Worm (Caenorhabditis elegans): ENCODE results near the gene msp-50.

The msp-50 gene

DNA sequence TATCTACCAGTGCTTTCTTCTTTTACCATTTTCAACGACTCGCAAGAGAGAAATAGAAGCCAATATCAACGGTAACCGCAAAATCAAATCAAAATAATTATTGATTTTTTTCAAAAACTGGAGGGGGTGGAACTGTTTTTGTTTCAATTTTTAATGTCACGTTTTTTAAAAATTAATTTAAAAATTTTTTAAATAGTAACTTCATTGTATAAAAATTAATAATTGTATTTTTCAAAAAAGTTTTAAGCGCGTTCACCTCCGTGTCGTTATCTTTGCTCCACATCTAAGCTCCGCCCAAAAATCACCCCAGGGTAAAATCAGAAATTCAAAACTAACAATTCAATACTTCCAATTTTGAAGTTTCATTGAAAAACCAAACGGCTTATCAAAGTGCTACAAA is 38.5 kb upstream of the msp-50 start, which contains the start of gene C27D6.11:
TSS of gene C27D6.11 (minus strand) at position 101 of the 400 bp plus-strand sequence.
- TF ChIP-seq nhr-77 (tag; optimal IDR thresholded peaks at IDR 0.05), result no peak

- no peak for TF ChIP-seq nhr-6 (tag; optimal IDR thresholded peaks at IDR 0.05)
- no peak for TF ChIP-seq C34F6.9 (tag; optimal IDR thresholded peaks at IDR 0.05)
- no peak for TF ChIP-seq R02D3.7 (tag; optimal IDR thresholded peaks at IDR 0.05)
- TF ChIP-seq ztf-11 (tag; optimal IDR thresholded peaks at IDR 0.05), result no peak
- TF ChIP-seq aly-2 (tag; optimal IDR thresholded peaks at IDR 0.05), result no peak
- no peak for TF ChIP-seq egl-27 (tag; optimal IDR thresholded peaks at IDR 0.05)
- TF ChIP-seq zag-1 (tag; optimal IDR thresholded peaks at IDR 0.05), result no peak
- TF ChIP-seq nhr-21 (tag; optimal IDR thresholded peaks at IDR 0.05), result no peak
- no peak for TF ChIP-seq nhr-237 (tag; optimal IDR thresholded peaks at IDR 0.05)
- no peak for TF ChIP-seq mdl-1 (tag; optimal IDR thresholded peaks at IDR 0.05)
- TF ChIP-seq fos-1 (tag; optimal IDR thresholded peaks at IDR 0.05), result no peak
Measured at ce11 chrII:5163283-5163682, 36.3 kb upstream of the msp-50 start, which contains the start of gene srb-5. Gene srb-5, minus strand, starts transcription at chrII:5163383.

ce11 chrII:5166738-5167137 is 32.9 kb upstream of the msp-50 start, which contains the start of gene srb-3:
Gene srb-3, minus strand, starts transcription at chrII:5166838.
- TF ChIP-seq elt-1 (tag; optimal IDR thresholded peaks at IDR 0.05) (no peak), crh-2 (tag; optimal IDR thresholded peaks at IDR 0.05) (no peak), ceh-16 (tag; optimal IDR thresholded peaks at IDR 0.05) (no peak), egl-27 (tag; optimal IDR thresholded peaks at IDR 0.05) (no peak), nhr-25 (tag; optimal IDR thresholded peaks at IDR 0.05) (no peak), elt-3 (tag; optimal IDR thresholded peaks at IDR 0.05) (no peak), nhr-237 (tag; optimal IDR thresholded peaks at IDR 0.05) (no peak), sem-4 (tag; optimal IDR thresholded peaks at IDR 0.05) (no peak), lsy-2 (tag; optimal IDR thresholded peaks at IDR 0.05) (no peak), sma-3 (GFP tag; optimal IDR thresholded peaks at IDR 0.05) (no peak), snpc-4 (tag; optimal IDR thresholded peaks at IDR 0.05) (no peak), ztf-11 (tag; optimal IDR thresholded peaks at IDR 0.05) (no peak)

DNA sequence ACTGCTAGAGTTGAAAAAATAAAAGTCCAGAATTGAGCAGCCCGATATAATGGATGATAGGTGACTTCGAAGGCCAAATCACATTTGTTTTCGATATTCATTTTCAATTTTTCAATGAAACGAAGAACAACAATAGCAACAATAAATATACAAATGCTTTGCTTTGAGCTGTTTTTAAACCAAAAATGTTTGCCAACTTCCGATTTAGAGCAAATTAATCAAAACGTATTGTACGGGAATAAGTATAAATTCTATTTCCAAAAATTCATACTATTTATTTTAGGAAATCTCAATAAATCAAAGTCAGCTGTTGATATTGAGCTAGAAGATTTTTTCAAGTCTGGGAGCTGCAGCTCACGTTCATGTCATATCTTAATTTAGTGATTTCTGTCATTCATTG is 28.7 kb upstream of the msp-50 start, which contains the start of gene srb-1:
TSS of gene srb-1 (minus strand) at position 101 of the 400 bp plus-strand sequence.
- TF ChIP-seq nhr-10 (tag; optimal IDR thresholded peaks at IDR 0.05) (no peak), sma-3 (GFP tag; optimal IDR thresholded peaks at IDR 0.05) (no peak), peb-1 (tag; optimal IDR thresholded peaks at IDR 0.05) (no peak), gmeb-1 (tag; optimal IDR thresholded peaks at IDR 0.05) (no peak), ZK546.5 (tag; optimal IDR thresholded peaks at IDR 0.05) (no peak), ceh-16 (tag; optimal IDR thresholded peaks at IDR 0.05) (no peak), nhr-237 (tag; optimal IDR thresholded peaks at IDR 0.05) (no peak), nhr-129 (tag; optimal IDR thresholded peaks at IDR 0.05) (no peak), fos-1 (tag; optimal IDR thresholded peaks at IDR 0.05) (no peak), elt-3 (tag; optimal IDR thresholded peaks at IDR 0.05) (no peak), R02D3.7 (tag; optimal IDR thresholded peaks at IDR 0.05) (no peak)

- TF ChIP-seq Y55F3AM.14 (GFP tag; optimal IDR thresholded peaks at IDR 0.05), result no peak
- no peak for TF ChIP-seq zag-1 (tag; optimal IDR thresholded peaks at IDR 0.05)
- TF ChIP-seq nhr-77 (tag; optimal IDR thresholded peaks at IDR 0.05), result no peak
- TF ChIP-seq snpc-4 (tag; optimal IDR thresholded peaks at IDR 0.05), result no peak
- no peak for TF ChIP-seq alr-1 (tag; optimal IDR thresholded peaks at IDR 0.05)
Measured at ce11 chrII:5171610-5172009, 28.0 kb upstream of the msp-50 start, which contains the start of gene C27D6.15. Gene C27D6.15, plus strand, starts transcription at chrII:5171910.

ce11 chrII:5172451-5172850 is 27.1 kb upstream of the msp-50 start, which contains the start of gene C27D6.1:
Gene C27D6.1, plus strand, starts transcription at chrII:5172751.
- TF ChIP-seq nhr-129 (tag; optimal IDR thresholded peaks at IDR 0.05), result no peak
- no peak for TF ChIP-seq nhr-25 (tag; optimal IDR thresholded peaks at IDR 0.05)
- no peak for TF ChIP-seq F13H6.1 (tag; optimal IDR thresholded peaks at IDR 0.05)
- TF ChIP-seq unc-55 (GFP tag; optimal IDR thresholded peaks at IDR 0.05), result no peak
- no peak for TF ChIP-seq dmd-4 (tag; optimal IDR thresholded peaks at IDR 0.05)
- no peak for TF ChIP-seq ztf-1 (GFP tag; conservative IDR thresholded peaks at IDR 0.05)
- no peak for TF ChIP-seq C34F6.9 (tag; optimal IDR thresholded peaks at IDR 0.05)
- TF ChIP-seq ceh-16 (tag; optimal IDR thresholded peaks at IDR 0.05), result no peak
- no peak for TF ChIP-seq mab-5 (tag; optimal IDR thresholded peaks at IDR 0.05)
- TF ChIP-seq nhr-23 (tag; optimal IDR thresholded peaks at IDR 0.05), result no peak
- no peak for TF ChIP-seq egl-27 (tag; optimal IDR thresholded peaks at IDR 0.05)
- no peak for TF ChIP-seq sem-4 (tag; optimal IDR thresholded peaks at IDR 0.05)
- no peak for TF ChIP-seq nhr-21 (tag; optimal IDR thresholded peaks at IDR 0.05)
- TF ChIP-seq gmeb-1 (tag; optimal IDR thresholded peaks at IDR 0.05), result no peak
